In the genomic region with DNA sequence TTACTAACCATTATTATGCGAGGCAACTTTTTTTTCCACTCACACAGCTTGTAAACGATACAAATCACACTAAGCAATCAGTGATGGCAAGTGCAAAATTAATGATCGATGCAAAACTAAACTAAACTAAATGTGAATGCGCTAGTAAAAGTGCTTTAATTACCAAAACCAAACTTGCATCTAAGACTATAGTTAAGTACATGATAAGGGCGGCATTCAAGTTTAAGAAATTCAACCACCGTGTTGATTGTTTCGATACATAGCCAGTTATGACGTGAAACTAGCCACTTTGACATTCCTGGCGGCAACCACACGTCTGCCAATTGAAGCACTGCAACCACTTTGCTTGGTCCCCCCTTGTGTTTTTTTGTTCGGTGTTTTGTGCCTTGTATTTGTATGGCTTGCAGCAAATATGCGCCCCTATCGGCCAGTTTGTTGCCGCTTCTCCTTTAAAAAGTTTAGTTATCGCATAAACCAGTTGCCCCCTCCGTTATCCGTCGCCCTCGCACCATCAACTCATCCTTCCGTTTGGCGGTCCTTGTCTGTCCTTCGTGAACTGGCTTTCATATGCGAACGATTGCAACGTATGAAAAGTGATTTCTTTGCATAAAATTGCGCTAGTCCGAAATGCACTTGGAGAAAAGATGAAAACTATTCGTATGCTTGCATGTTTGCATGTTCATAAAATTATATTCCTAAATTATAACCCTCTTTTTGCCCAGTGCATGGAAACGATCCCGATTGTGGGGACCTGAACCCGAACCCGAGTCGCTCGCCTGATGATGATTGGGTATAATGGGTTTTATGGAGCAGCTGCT, we compare ENCODE assay signal across 1 fruit fly cellular context.
TF ChIP-seq lines count a peak whose summit lies in the region.

No protein-coding gene starts in this region.

TF ChIP-seq in whole organism, embryonic, 481 proteins besides CTCF, POLR2A, EP300 and RAD21 (continued from another document and continues in another):
- TF ChIP-seq Chrac-16 (GFP tag; optimal IDR thresholded peaks at IDR 0.05; lab: Kevin White, UChicago) (no peak), Hsf (GFP tag; optimal IDR thresholded peaks at IDR 0.05; lab: Kevin White, UChicago) (no peak), bowl (GFP tag; IDR thresholded peaks at IDR 0.05; lab: Robert Waterston, UW) (0 out of 2 replicates have a peak, but pooled peaks have one; percentile 27), C15 (GFP tag; IDR thresholded peaks at IDR 0.05; lab: Robert Waterston, UW) (no peak), pum (GFP tag; optimal IDR thresholded peaks at IDR 0.05; lab: Kevin White, UChicago) (no peak), ci (GFP tag; IDR thresholded peaks at IDR 0.05; lab: Robert Waterston, UW) (peak; percentile 90), Sry-δ (GFP tag; optimal IDR thresholded peaks at IDR 0.05; lab: Kevin White, UChicago) (no peak), Stat92E (GFP tag; optimal IDR thresholded peaks at IDR 0.05; lab: Kevin White, UChicago) (no peak), CG2129 (GFP tag; IDR thresholded peaks at IDR 0.05; lab: Robert Waterston, UW; ENCODE audit: partially characterized antibody) (no peak), Sry-β (GFP tag; optimal IDR thresholded peaks at IDR 0.05; lab: Kevin White, UChicago) (peak; percentile 66), so (GFP tag; IDR thresholded peaks at IDR 0.05; lab: Robert Waterston, UW) (peak; percentile 68; the same call in 2 of the 3 replicates), Rfx (GFP tag; IDR thresholded peaks at IDR 0.05; lab: Robert Waterston, UW) (no peak), pan (optimal IDR thresholded peaks at IDR 0.05; lab: Kevin White, UChicago) (no peak), pan (GFP tag; optimal IDR thresholded peaks at IDR 0.05 in 1 of 2, IDR thresholded peaks at IDR 0.05 in 1 of 2) (peak in 1 of 2 experiments; percentile 47), corto (GFP tag; optimal IDR thresholded peaks at IDR 0.05; lab: Kevin White, UChicago) (no peak), NK7.1 (GFP tag; optimal IDR thresholded peaks at IDR 0.05; lab: Kevin White, UChicago) (no peak), CG13296 (GFP tag; optimal IDR thresholded peaks at IDR 0.05; lab: Kevin White, UChicago) (no peak), bigmax (GFP tag; optimal IDR thresholded peaks at IDR 0.05; lab: Kevin White, UChicago) (no peak), Opbp (GFP tag; IDR thresholded peaks at IDR 0.05; lab: Robert Waterston, UW; ENCODE audit: partially characterized antibody) (no peak), esg (GFP tag; conservative IDR thresholded peaks at IDR 0.05; lab: Robert Waterston, UW) (no peak), H15 (GFP tag; IDR thresholded peaks at IDR 0.05; lab: Robert Waterston, UW) (no peak), HmgD (GFP tag; optimal IDR thresholded peaks at IDR 0.05; lab: Kevin White, UChicago) (no peak), jigr1 (GFP tag; IDR thresholded peaks at IDR 0.05; lab: Robert Waterston, UW) (no peak), emc (GFP tag; optimal IDR thresholded peaks at IDR 0.05; lab: Kevin White, UChicago) (no peak), CG12236 (GFP tag; optimal IDR thresholded peaks at IDR 0.05; lab: Kevin White, UChicago) (no peak), Dip3 (GFP tag; optimal IDR thresholded peaks at IDR 0.05; lab: Kevin White, UChicago) (no peak), HHEX (GFP tag; optimal IDR thresholded peaks at IDR 0.05; lab: Kevin White, UChicago) (peak; percentile 44), onecut (GFP tag; IDR thresholded peaks at IDR 0.05; lab: Robert Waterston, UW) (no peak; the same call in 1 of the 2 replicates), ftz-f1 (GFP tag; optimal IDR thresholded peaks at IDR 0.05; lab: Kevin White, UChicago) (no peak), CG15479 (GFP tag; optimal IDR thresholded peaks at IDR 0.05; lab: Kevin White, UChicago) (no peak), CG17359 (tag; optimal IDR thresholded peaks at IDR 0.05; lab: Kevin White, UChicago) (peak; percentile 57), sob (GFP tag; IDR thresholded peaks at IDR 0.05; lab: Robert Waterston, UW) (no peak), ewg (GFP tag; optimal IDR thresholded peaks at IDR 0.05; lab: Kevin White, UChicago) (no peak), Poxn (GFP tag; IDR thresholded peaks at IDR 0.05; lab: Robert Waterston, UW) (no peak), chinmo (GFP tag; IDR thresholded peaks at IDR 0.05; lab: Robert Waterston, UW; ENCODE audit: partially characterized antibody) (no peak), dmrt11E (tag; optimal IDR thresholded peaks at IDR 0.05; lab: Kevin White, UChicago) (no peak), Fer1 (GFP tag; optimal IDR thresholded peaks at IDR 0.05; lab: Kevin White, UChicago) (no peak), CG11560 (tag; IDR thresholded peaks at IDR 0.05; lab: Robert Waterston, UW) (no peak), Pdp1 (GFP tag; optimal IDR thresholded peaks at IDR 0.05; lab: Kevin White, UChicago) (no peak), Med (GFP tag; lab: Kevin White, UChicago) (peak; percentile 57), Fer2 (tag; optimal IDR thresholded peaks at IDR 0.05; lab: Kevin White, UChicago) (no peak), Mrtf (GFP tag; IDR thresholded peaks at IDR 0.05; lab: Robert Waterston, UW) (no peak), p53 (GFP tag; optimal IDR thresholded peaks at IDR 0.05; lab: Kevin White, UChicago) (no peak), sna (GFP tag; IDR thresholded peaks at IDR 0.05; lab: Robert Waterston, UW; ENCODE audit: partially characterized antibody) (no peak), fd102C (GFP tag; optimal IDR thresholded peaks at IDR 0.05; lab: Kevin White, UChicago) (no peak), CG4617 (GFP tag; optimal IDR thresholded peaks at IDR 0.05; lab: Kevin White, UChicago; ENCODE audit: borderline replicate concordance) (no peak), CG1603 (tag; optimal IDR thresholded peaks at IDR 0.05; lab: Kevin White, UChicago) (peak; percentile 38), CG16815 (GFP tag; optimal IDR thresholded peaks at IDR 0.05; lab: Kevin White, UChicago) (no peak), fd64A (GFP tag; optimal IDR thresholded peaks at IDR 0.05; lab: Kevin White, UChicago) (peak; percentile 63), CG11093 (GFP tag; IDR thresholded peaks at IDR 0.05; lab: Robert Waterston, UW) (no peak), CG14441 (GFP tag; IDR thresholded peaks at IDR 0.05; lab: Robert Waterston, UW) (no peak), da (GFP tag; optimal IDR thresholded peaks at IDR 0.05; lab: Kevin White, UChicago) (no peak), CG2120 (GFP tag; optimal IDR thresholded peaks at IDR 0.05; lab: Kevin White, UChicago) (no peak), CG4707 (GFP tag; optimal IDR thresholded peaks at IDR 0.05; lab: Kevin White, UChicago) (peak; percentile 60), CG10462 (GFP tag; optimal IDR thresholded peaks at IDR 0.05; lab: Kevin White, UChicago) (no peak), unc-4 (GFP tag; IDR thresholded peaks at IDR 0.05; lab: Robert Waterston, UW; ENCODE audit: partially characterized antibody) (no peak), gsb (GFP tag; IDR thresholded peaks at IDR 0.05; lab: Robert Waterston, UW) (no peak), CG2875 (GFP tag; optimal IDR thresholded peaks at IDR 0.05; lab: Kevin White, UChicago) (peak; percentile 22), gce (GFP tag; IDR thresholded peaks at IDR 0.05; lab: Robert Waterston, UW) (peak; percentile 69; the same call in 2 of the 3 replicates), CG9437 (GFP tag; optimal IDR thresholded peaks at IDR 0.05; lab: Kevin White, UChicago) (no peak), CG4730 (GFP tag; IDR thresholded peaks at IDR 0.05; lab: Robert Waterston, UW) (no peak), Nf-YA (GFP tag; IDR thresholded peaks at IDR 0.05; lab: Robert Waterston, UW) (no peak), sd (tag; optimal IDR thresholded peaks at IDR 0.05; lab: Kevin White, UChicago) (no peak), grn (GFP tag; optimal IDR thresholded peaks at IDR 0.05; lab: Kevin White, UChicago) (no peak), hbn (GFP tag; IDR thresholded peaks at IDR 0.05; lab: Robert Waterston, UW; ENCODE audit: partially characterized antibody) (no peak), psq (GFP tag; optimal IDR thresholded peaks at IDR 0.05; lab: Kevin White, UChicago) (no peak), slou (GFP tag; optimal IDR thresholded peaks at IDR 0.05; lab: Kevin White, UChicago) (no peak), CG4820 (GFP tag; optimal IDR thresholded peaks at IDR 0.05; lab: Kevin White, UChicago) (no peak), CG14050 (GFP tag; IDR thresholded peaks at IDR 0.05; lab: Robert Waterston, UW) (peak; percentile 29; the same call in 2 of the 3 replicates), otp (GFP tag; IDR thresholded peaks at IDR 0.05; lab: Robert Waterston, UW) (peak; percentile 52; the same call in 1 of the 3 replicates), CG1602 (GFP tag; optimal IDR thresholded peaks at IDR 0.05; lab: Kevin White, UChicago) (no peak), Taf1 (GFP tag; IDR thresholded peaks at IDR 0.05; lab: Robert Waterston, UW) (no peak), E2f1 (GFP tag; IDR thresholded peaks at IDR 0.05; lab: Robert Waterston, UW) (no peak), dm (GFP tag; optimal IDR thresholded peaks at IDR 0.05; lab: Kevin White, UChicago) (no peak), Mes4 (GFP tag; optimal IDR thresholded peaks at IDR 0.05; lab: Kevin White, UChicago) (no peak), CG10267 (tag; optimal IDR thresholded peaks at IDR 0.05; lab: Kevin White, UChicago) (no peak), CG17912 (GFP tag; optimal IDR thresholded peaks at IDR 0.05; lab: Kevin White, UChicago) (no peak), CG18262 (tag; optimal IDR thresholded peaks at IDR 0.05; lab: Kevin White, UChicago) (peak; percentile 16), CG10209 (GFP tag; optimal IDR thresholded peaks at IDR 0.05; lab: Kevin White, UChicago) (no peak), dimm (GFP tag; IDR thresholded peaks at IDR 0.05; lab: Robert Waterston, UW) (0 out of 2 replicates have a peak, but pooled peaks have one; percentile 29), wek (GFP tag; optimal IDR thresholded peaks at IDR 0.05; lab: Kevin White, UChicago) (peak; percentile 70), CHES-1-like (GFP tag; optimal IDR thresholded peaks at IDR 0.05; lab: Kevin White, UChicago) (no peak), Optix (GFP tag; IDR thresholded peaks at IDR 0.05; lab: Robert Waterston, UW) (peak; percentile 55; the same call in 1 of the 3 replicates), fru (optimal IDR thresholded peaks at IDR 0.05; lab: Kevin White, UChicago) (no peak), exex (tag; optimal IDR thresholded peaks at IDR 0.05; lab: Kevin White, UChicago) (no peak), sr (GFP tag; IDR thresholded peaks at IDR 0.05; lab: Robert Waterston, UW) (peak; percentile 76), CG13775 (GFP tag; optimal IDR thresholded peaks at IDR 0.05; lab: Kevin White, UChicago) (no peak), CG7963 (GFP tag; IDR thresholded peaks at IDR 0.05; lab: Robert Waterston, UW; ENCODE audit: partially characterized antibody) (no peak), CG9932 (GFP tag; IDR thresholded peaks at IDR 0.05; lab: Robert Waterston, UW) (no peak), Atf6 (GFP tag; IDR thresholded peaks at IDR 0.05; lab: Robert Waterston, UW) (no peak), Jarid2 (GFP tag; optimal IDR thresholded peaks at IDR 0.05; lab: Kevin White, UChicago) (no peak), Hr78 (GFP tag; optimal IDR thresholded peaks at IDR 0.05; lab: Kevin White, UChicago) (peak in 1 of 2 experiments; percentile 7), Ets65A (GFP tag; lab: Kevin White, UChicago) (no peak), jumu (GFP tag; optimal IDR thresholded peaks at IDR 0.05; lab: Kevin White, UChicago) (no peak), CG6689 (GFP tag; IDR thresholded peaks at IDR 0.05; lab: Robert Waterston, UW) (0 out of 2 replicates have a peak, but pooled peaks have one; percentile 42), caup (GFP tag; optimal IDR thresholded peaks at IDR 0.05; lab: Kevin White, UChicago; ENCODE audit: severe bottlenecking) (peak; percentile 12), Xbp1 (GFP tag; optimal IDR thresholded peaks at IDR 0.05; lab: Kevin White, UChicago) (no peak), slbo (GFP tag; IDR thresholded peaks at IDR 0.05; lab: Robert Waterston, UW) (no peak), sug (tag; optimal IDR thresholded peaks at IDR 0.05; lab: Kevin White, UChicago) (no peak), CG31441 (GFP tag; IDR thresholded peaks at IDR 0.05; lab: Robert Waterston, UW) (0 out of 2 replicates have a peak, but pooled peaks have one; percentile 11), CG32772 (GFP tag; IDR thresholded peaks at IDR 0.05; lab: Robert Waterston, UW) (no peak), luna (GFP tag; optimal IDR thresholded peaks at IDR 0.05; lab: Kevin White, UChicago) (no peak), nau (GFP tag; optimal IDR thresholded peaks at IDR 0.05; lab: Kevin White, UChicago) (no peak), CG33213 (GFP tag; optimal IDR thresholded peaks at IDR 0.05; lab: Kevin White, UChicago) (no peak), CG8388 (GFP tag; optimal IDR thresholded peaks at IDR 0.05; lab: Kevin White, UChicago) (peak; percentile 18), CG12942 (GFP tag; optimal IDR thresholded peaks at IDR 0.05; lab: Kevin White, UChicago) (no peak), trem (tag; optimal IDR thresholded peaks at IDR 0.05; lab: Kevin White, UChicago) (no peak), Sin3A (optimal IDR thresholded peaks at IDR 0.05; lab: Kevin White, UChicago) (no peak), Neu2 (GFP tag; optimal IDR thresholded peaks at IDR 0.05; lab: Kevin White, UChicago; ENCODE audit: borderline replicate concordance) (no peak), klu (GFP tag; IDR thresholded peaks at IDR 0.05; lab: Robert Waterston, UW) (no peak), Bgb (GFP tag; IDR thresholded peaks at IDR 0.05; lab: Robert Waterston, UW; ENCODE audit: partially characterized antibody) (no peak), cato (GFP tag; optimal IDR thresholded peaks at IDR 0.05; lab: Kevin White, UChicago; ENCODE audit: borderline replicate concordance) (no peak), Vsx1 (GFP tag; optimal IDR thresholded peaks at IDR 0.05; lab: Kevin White, UChicago) (no peak), Dek (tag; optimal IDR thresholded peaks at IDR 0.05; lab: Kevin White, UChicago) (no peak), mam (GFP tag; optimal IDR thresholded peaks at IDR 0.05; lab: Kevin White, UChicago) (no peak), CG18011 (GFP tag; optimal IDR thresholded peaks at IDR 0.05; lab: Kevin White, UChicago) (no peak), CG1529 (GFP tag; optimal IDR thresholded peaks at IDR 0.05; lab: Kevin White, UChicago) (peak; percentile 61), MBD-R2 (GFP tag; IDR thresholded peaks at IDR 0.05; lab: Robert Waterston, UW) (no peak), Ptx1 (GFP tag; IDR thresholded peaks at IDR 0.05; lab: Robert Waterston, UW) (no peak), CG8924 (tag; optimal IDR thresholded peaks at IDR 0.05; lab: Kevin White, UChicago) (peak; percentile 7), lilli (GFP tag; optimal IDR thresholded peaks at IDR 0.05; lab: Kevin White, UChicago) (no peak), ken (GFP tag; IDR thresholded peaks at IDR 0.05; lab: Robert Waterston, UW) (peak; percentile 67; the same call in 2 of the 3 replicates), CG34422 (GFP tag; IDR thresholded peaks at IDR 0.05; lab: Robert Waterston, UW) (0 out of 3 replicates have a peak, but pooled peaks have one; percentile 46), CG12219 (GFP tag; optimal IDR thresholded peaks at IDR 0.05; lab: Kevin White, UChicago) (no peak)
